Fruit fly (Drosophila melanogaster): Measurements from ENCODE around the gene Nup133.

The Nup133 gene

dm6 chr3R:22686336-22686874 is 4.0 kb upstream of the Nup133 start, which contains the start of the genes Gclm and CG17625 (continued):
- TF ChIP-seq kni (GFP tag; optimal IDR thresholded peaks at IDR 0.05) (no peak), CG10366 (GFP tag; IDR thresholded peaks at IDR 0.05) (peak; percentile 60), lilli (GFP tag; optimal IDR thresholded peaks at IDR 0.05) (peak; percentile 57), CG18599 (GFP tag; optimal IDR thresholded peaks at IDR 0.05) (peak; percentile 63), CG33213 (GFP tag; optimal IDR thresholded peaks at IDR 0.05) (peak; percentile 28), CG3995 (GFP tag; optimal IDR thresholded peaks at IDR 0.05) (peak; percentile 50), zfh1 (GFP tag; IDR thresholded peaks at IDR 0.05) (peak; percentile 38; the same call in 1 of the 3 replicates), Hr3 (GFP tag; optimal IDR thresholded peaks at IDR 0.05) (peak; percentile 52), CG2678 (tag; optimal IDR thresholded peaks at IDR 0.05) (peak; percentile 53), Sry-β (GFP tag; optimal IDR thresholded peaks at IDR 0.05) (no peak), CG10267 (tag; optimal IDR thresholded peaks at IDR 0.05) (peak; percentile 90), NC2α (GFP tag; optimal IDR thresholded peaks at IDR 0.05) (no peak), CG30431 (GFP tag; optimal IDR thresholded peaks at IDR 0.05) (no peak), gt (GFP tag; IDR thresholded peaks at IDR 0.05) (no peak), ssp (GFP tag; IDR thresholded peaks at IDR 0.05) (peak; percentile 35; the same call in 1 of the 2 replicates), CG17328 (GFP tag; IDR thresholded peaks at IDR 0.05) (no peak), CG7839 (tag; optimal IDR thresholded peaks at IDR 0.05) (peak; percentile 53), CG9932 (GFP tag; IDR thresholded peaks at IDR 0.05) (peak; percentile 85), CoRest (tag; optimal IDR thresholded peaks at IDR 0.05) (peak; percentile 70), CG10959 (GFP tag; IDR thresholded peaks at IDR 0.05) (peak; percentile 27; the same call in 1 of the 2 replicates), Bdp1 (GFP tag; optimal IDR thresholded peaks at IDR 0.05) (peak; percentile 40), ro (GFP tag; IDR thresholded peaks at IDR 0.05) (no peak), CG1233 (GFP tag; optimal IDR thresholded peaks at IDR 0.05) (peak; percentile 52), CG8089 (GFP tag; optimal IDR thresholded peaks at IDR 0.05) (no peak), lbe (GFP tag; optimal IDR thresholded peaks at IDR 0.05) (peak; percentile 24), schlank (tag; optimal IDR thresholded peaks at IDR 0.05) (peak; percentile 22), caup (GFP tag; optimal IDR thresholded peaks at IDR 0.05; ENCODE audit: severe bottlenecking) (peak; percentile 60), lov (optimal IDR thresholded peaks at IDR 0.05) (no peak), lov (GFP tag; IDR thresholded peaks at IDR 0.05) (no peak), Dfd (GFP tag; optimal IDR thresholded peaks at IDR 0.05) (no peak), pum (GFP tag; optimal IDR thresholded peaks at IDR 0.05) (no peak), CG17385 (GFP tag; optimal IDR thresholded peaks at IDR 0.05) (peak; percentile 24), CG18476 (GFP tag; optimal IDR thresholded peaks at IDR 0.05) (peak; percentile 18), GATAe (GFP tag; conservative IDR thresholded peaks at IDR 0.05) (no peak; the same call in 1 of the 2 replicates), CG7786 (GFP tag; optimal IDR thresholded peaks at IDR 0.05) (no peak), H15 (GFP tag; IDR thresholded peaks at IDR 0.05) (no peak; the same call in 2 of the 3 replicates), Hr39 (optimal IDR thresholded peaks at IDR 0.05) (no peak), CG13123 (GFP tag; optimal IDR thresholded peaks at IDR 0.05) (no peak), fd3F (GFP tag; optimal IDR thresholded peaks at IDR 0.05) (peak; percentile 26), CG6683 (GFP tag; optimal IDR thresholded peaks at IDR 0.05) (peak; percentile 9), gcm (GFP tag; optimal IDR thresholded peaks at IDR 0.05) (peak; percentile 57), seq (GFP tag; IDR thresholded peaks at IDR 0.05) (no peak), Hr78 (GFP tag; optimal IDR thresholded peaks at IDR 0.05) (no peak), Vsx1 (GFP tag; optimal IDR thresholded peaks at IDR 0.05) (peak; percentile 21), HHEX (GFP tag; optimal IDR thresholded peaks at IDR 0.05) (no peak), dpn (GFP tag; optimal IDR thresholded peaks at IDR 0.05) (peak; percentile 21 to 55), E2f1 (GFP tag; IDR thresholded peaks at IDR 0.05) (peak; percentile 57), usp (GFP tag; optimal IDR thresholded peaks at IDR 0.05) (no peak), CG12155 (GFP tag; optimal IDR thresholded peaks at IDR 0.05) (peak; percentile 29), CG4820 (GFP tag; optimal IDR thresholded peaks at IDR 0.05) (no peak), chn (GFP tag; optimal IDR thresholded peaks at IDR 0.05) (peak; percentile 46)
